Worm (Caenorhabditis elegans) whole organism, L1 larva: ENCODE measurements around the gene R53.8.

Source experiments
- C16A3.4 ChIP-seq: fragments of 150-350 bp; optimal IDR thresholded peaks from 2 replicates; lab custom pipeline; 2014; ENCODE audit warnings: missing biosample characterization, missing genetic modification characterization
- C34B4.2 ChIP-seq: sonication (generic microtip); optimal IDR thresholded peaks from 2 replicates; lab custom pipeline; 2017; ENCODE audit warnings: mild to moderate bottlenecking, missing genetic modification characterization, missing compliant biosample characterization
- F16B12.6 ChIP-seq: fragments of 150-350 bp; optimal IDR thresholded peaks from 2 replicates; lab custom pipeline; 2014; ENCODE audit warnings: missing biosample characterization, missing genetic modification characterization
- Y116A8C.19 ChIP-seq: sonication (generic microtip); optimal IDR thresholded peaks from 2 replicates; lab custom pipeline; 2016; ENCODE audit warnings: missing compliant biosample characterization, missing genetic modification characterization, borderline replicate concordance
- aha-1 ChIP-seq: fragments of 150-350 bp; optimal IDR thresholded peaks from 2 replicates; lab custom pipeline; 2014; ENCODE audit warnings: missing biosample characterization, missing genetic modification characterization
- aly-2 ChIP-seq: fragments of 150-350 bp; optimal IDR thresholded peaks from 2 replicates; lab custom pipeline; 2014; ENCODE audit warnings: missing biosample characterization, missing genetic modification characterization
- blmp-1 ChIP-seq: fragments of 150-350 bp; optimal IDR thresholded peaks from 2 replicates; lab custom pipeline; 2014; ENCODE audit warnings: missing biosample characterization, missing genetic modification characterization
- ceh-8 ChIP-seq: fragments of 200-800 bp; sonication (Bioruptor generic); optimal IDR thresholded peaks from 2 replicates; lab custom pipeline; 2018; ENCODE audit warnings: mild to moderate bottlenecking, missing genetic modification characterization, moderate library complexity, missing compliant biosample characterization
- ceh-82 ChIP-seq, 3 experiments: fragments of 150-350 bp in 1 of 3; sonication (generic microtip) in 2 of 3; optimal IDR thresholded peaks; 2 replicates each; lab custom pipeline; 2014 to 2017; ENCODE audit warnings: missing biosample characterization in 3 of 3, missing genetic modification characterization in 3 of 3
- egl-27 ChIP-seq, 2 experiments: fragments of 150-350 bp in 1 of 2; sonication (generic microtip); optimal IDR thresholded peaks; 3 replicates each; lab custom pipeline; 2017 to 2018; ENCODE audit warnings: missing biosample characterization in 2 of 2, missing genetic modification characterization in 2 of 2, missing genetic modification reagents in 2 of 2
- elt-2 ChIP-seq: sonication (generic microtip); optimal IDR thresholded peaks from 2 replicates; lab custom pipeline; 2016; ENCODE audit warnings: missing genetic modification characterization, mild to moderate bottlenecking, inconsistent platforms, missing compliant biosample characterization, missing genetic modification reagents
- ets-5 ChIP-seq: fragments of 200-800 bp; sonication (Bioruptor generic); IDR thresholded peaks from 2 replicates; pipeline ENCODE4 v1.3.6; 2022; ENCODE audit warnings: missing genetic modification characterization, missing compliant biosample characterization
- fkh-8 ChIP-seq: sonication (generic microtip); optimal IDR thresholded peaks from 2 replicates; lab custom pipeline; 2016; ENCODE audit warnings: mild to moderate bottlenecking, missing genetic modification characterization, missing compliant biosample characterization
- fos-1 ChIP-seq: fragments of 150-350 bp; optimal IDR thresholded peaks from 2 replicates; lab custom pipeline; 2014; ENCODE audit warnings: missing biosample characterization, missing genetic modification characterization
- hlh-17 ChIP-seq: fragments of 200-800 bp; sonication (Bioruptor generic); optimal IDR thresholded peaks from 2 replicates; lab custom pipeline; 2018; ENCODE audit warnings: missing genetic modification characterization, mild to moderate bottlenecking, missing compliant biosample characterization, moderate library complexity, borderline replicate concordance
- hlh-4 ChIP-seq: sonication (generic microtip); optimal IDR thresholded peaks from 2 replicates; lab custom pipeline; 2016; ENCODE audit warnings: mild to moderate bottlenecking, missing genetic modification characterization, missing compliant biosample characterization
- hpl-2 ChIP-seq: fragments of 150-350 bp; optimal IDR thresholded peaks from 2 replicates; lab custom pipeline; 2014; ENCODE audit warnings: missing biosample characterization, missing genetic modification reagents, missing genetic modification characterization
- irx-1 ChIP-seq: sonication (generic microtip); optimal IDR thresholded peaks from 2 replicates; lab custom pipeline; 2016; ENCODE audit warnings: missing genetic modification characterization, missing compliant biosample characterization
- jun-1 ChIP-seq: fragments of 150-350 bp; optimal IDR thresholded peaks from 2 replicates; lab custom pipeline; 2014; ENCODE audit warnings: missing biosample characterization, missing genetic modification reagents, missing genetic modification characterization
- lin-14 ChIP-seq: fragments of 200-800 bp; sonication (Bioruptor generic); optimal IDR thresholded peaks from 2 replicates; lab custom pipeline; 2018; ENCODE audit warnings: mild to moderate bottlenecking, missing genetic modification characterization, moderate library complexity, missing compliant biosample characterization
- lin-15B ChIP-seq: fragments of 150-350 bp; sonication (generic microtip); optimal IDR thresholded peaks from 3 replicates; lab custom pipeline; 2014; ENCODE audit warnings: missing biosample characterization, missing genetic modification characterization
- lin-35 ChIP-seq, 2 experiments: fragments of 150-350 bp; optimal IDR thresholded peaks; 2 replicates each; lab custom pipeline; 2014; ENCODE audit warnings: missing biosample characterization in 2 of 2, missing genetic modification characterization in 2 of 2, missing genetic modification reagents in 2 of 2
- lin-39 ChIP-seq: fragments of 150-350 bp; optimal IDR thresholded peaks from 2 replicates; lab custom pipeline; 2014; ENCODE audit warnings: missing biosample characterization, missing genetic modification reagents, missing genetic modification characterization
- lir-3 ChIP-seq: sonication (generic microtip); optimal IDR thresholded peaks from 2 replicates; lab custom pipeline; 2016; ENCODE audit warnings: mild to moderate bottlenecking, missing genetic modification characterization, moderate library complexity, missing compliant biosample characterization; ENCODE audit not compliant: poor library complexity
- lsy-2 ChIP-seq, 2 experiments: fragments of 150-350 bp; optimal IDR thresholded peaks; 2 replicates each; lab custom pipeline; 2014; ENCODE audit warnings: missing biosample characterization in 2 of 2, missing genetic modification characterization in 2 of 2
- mdl-1 ChIP-seq, 2 experiments: fragments of 150-350 bp; optimal IDR thresholded peaks; 2 replicates each; lab custom pipeline; 2014 to 2017; ENCODE audit warnings: missing biosample characterization in 2 of 2, missing genetic modification characterization in 2 of 2, inconsistent platforms in 1 of 2
- mef-2 ChIP-seq: fragments of 150-350 bp; optimal IDR thresholded peaks from 2 replicates; lab custom pipeline; 2014; ENCODE audit warnings: missing biosample characterization, missing genetic modification characterization
- nhr-11 ChIP-seq: fragments of 150-350 bp; optimal IDR thresholded peaks from 2 replicates; lab custom pipeline; 2014; ENCODE audit warnings: missing biosample characterization, missing genetic modification characterization
- nhr-12 ChIP-seq: sonication (generic microtip); optimal IDR thresholded peaks from 2 replicates; lab custom pipeline; 2017; ENCODE audit warnings: missing biosample characterization, missing genetic modification characterization
- nhr-19 ChIP-seq: fragments of 200-800 bp; sonication (Bioruptor generic); conservative IDR thresholded peaks from 2 replicates; pipeline ENCODE4 v1.3.6; 2022; ENCODE audit warnings: missing genetic modification characterization, missing compliant biosample characterization
- nhr-20 ChIP-seq: sonication (generic microtip); optimal IDR thresholded peaks from 2 replicates; lab custom pipeline; 2016; ENCODE audit warnings: mild to moderate bottlenecking, missing genetic modification characterization, missing compliant biosample characterization
- nhr-237 ChIP-seq: fragments of 150-350 bp; optimal IDR thresholded peaks from 2 replicates; lab custom pipeline; 2014; ENCODE audit warnings: missing biosample characterization, missing genetic modification characterization
- nhr-28 ChIP-seq: fragments of 150-350 bp; optimal IDR thresholded peaks from 2 replicates; lab custom pipeline; 2014; ENCODE audit warnings: missing biosample characterization, missing genetic modification characterization
- nhr-47 ChIP-seq: sonication (generic microtip); optimal IDR thresholded peaks from 2 replicates; lab custom pipeline; 2016; ENCODE audit warnings: mild to moderate bottlenecking, missing genetic modification characterization, moderate library complexity, missing compliant biosample characterization
- nhr-76 ChIP-seq: sonication (generic microtip); optimal IDR thresholded peaks from 2 replicates; lab custom pipeline; 2017; ENCODE audit warnings: missing biosample characterization, missing genetic modification characterization
- nhr-77 ChIP-seq: fragments of 150-350 bp; optimal IDR thresholded peaks from 2 replicates; lab custom pipeline; 2014; ENCODE audit warnings: missing biosample characterization, missing genetic modification characterization
- nhr-85 ChIP-seq: sonication (generic microtip); peaks from one replicate; lab custom pipeline; 2016; ENCODE audit warnings: missing genetic modification characterization, inconsistent platforms, missing compliant biosample characterization
- pag-3 ChIP-seq: sonication (generic microtip); optimal IDR thresholded peaks from 2 replicates; lab custom pipeline; 2017; ENCODE audit warnings: missing genetic modification characterization, mild to moderate bottlenecking, missing compliant biosample characterization, antibody characterized with exemption, borderline replicate concordance; ENCODE audit not compliant: insufficient read depth
- rnt-1 ChIP-seq: sonication (generic microtip); optimal IDR thresholded peaks from 2 replicates; lab custom pipeline; 2016; ENCODE audit warnings: mild to moderate bottlenecking, missing genetic modification characterization, moderate library complexity, missing compliant biosample characterization
- snpc-4 ChIP-seq: fragments of 150-350 bp; optimal IDR thresholded peaks from 2 replicates; lab custom pipeline; 2014; ENCODE audit warnings: missing biosample characterization, missing genetic modification characterization
- snu-23 ChIP-seq: sonication (generic microtip); optimal IDR thresholded peaks from 2 replicates; lab custom pipeline; 2016; ENCODE audit warnings: missing genetic modification characterization, missing compliant biosample characterization
- sox-4 ChIP-seq: sonication (generic microtip); optimal IDR thresholded peaks from 2 replicates; lab custom pipeline; 2016; ENCODE audit warnings: missing genetic modification characterization, missing compliant biosample characterization
- sptf-1 ChIP-seq: fragments of 150-350 bp; optimal IDR thresholded peaks from 2 replicates; lab custom pipeline; 2014; ENCODE audit warnings: missing biosample characterization, missing genetic modification characterization
- tbx-2 ChIP-seq: sonication (generic microtip); optimal IDR thresholded peaks from 2 replicates; lab custom pipeline; 2016; ENCODE audit warnings: missing genetic modification characterization, missing compliant biosample characterization
- unc-62 ChIP-seq: fragments of 150-350 bp; optimal IDR thresholded peaks from 2 replicates; lab custom pipeline; 2014; ENCODE audit warnings: missing biosample characterization, missing genetic modification reagents, missing genetic modification characterization
- unc-86 ChIP-seq: sonication (generic microtip); optimal IDR thresholded peaks from 2 replicates; lab custom pipeline; 2016; ENCODE audit warnings: missing genetic modification characterization, missing compliant biosample characterization
- unc-98 ChIP-seq: fragments of 200-800 bp; sonication (Bioruptor generic); IDR thresholded peaks from 2 replicates; pipeline ENCODE4 v1.3.6; 2022; ENCODE audit warnings: missing genetic modification characterization, missing compliant biosample characterization
- vab-15 ChIP-seq: sonication (generic microtip); optimal IDR thresholded peaks from 2 replicates; lab custom pipeline; 2017; ENCODE audit warnings: missing genotype, mild to moderate bottlenecking, missing genetic modification characterization, missing compliant biosample characterization
- xbp-1 ChIP-seq: sonication (generic microtip); optimal IDR thresholded peaks from 2 replicates; lab custom pipeline; 2016; ENCODE audit warnings: missing genetic modification characterization, missing compliant biosample characterization
- zag-1 ChIP-seq: fragments of 150-350 bp; optimal IDR thresholded peaks from 2 replicates; lab custom pipeline; 2014; ENCODE audit warnings: missing biosample characterization, missing genetic modification characterization
- zip-4 ChIP-seq: fragments of 200-800 bp; sonication (Bioruptor generic); optimal IDR thresholded peaks from 2 replicates; lab custom pipeline; 2018; ENCODE audit warnings: mild to moderate bottlenecking, missing genetic modification characterization, moderate library complexity, missing compliant biosample characterization
- ztf-4 ChIP-seq: fragments of 150-350 bp; optimal IDR thresholded peaks from 2 replicates; lab custom pipeline; 2014; ENCODE audit warnings: missing biosample characterization, missing genetic modification characterization

Gene R53.8

ce11 chrII:10008552-10008951, 32.0 kb downstream of the R53.8 start:
- TF ChIP-seq elt-2 (no peak), nhr-28 (tag; lab: Kevin White, UChicago) (no peak), nhr-76 (no peak), vab-15 (tag; lab: Kevin White, UChicago) (no peak), hpl-2 (GFP tag; lab: Kevin White, UChicago) (no peak), nhr-12 (no peak), nhr-47 (tag; lab: Kevin White, UChicago) (no peak), irx-1 (tag; lab: Kevin White, UChicago) (no peak), ets-5 (GFP tag; lab: Robert Waterston, UW) (no peak), zag-1 (tag; lab: Kevin White, UChicago) (no peak), nhr-237 (no peak), pag-3 (tag; lab: Kevin White, UChicago) (no peak), aha-1 (tag; lab: Kevin White, UChicago) (no peak), ceh-8 (no peak)

- TF ChIP-seq unc-86 (tag; lab: Kevin White, UChicago) (no peak), rnt-1 (tag; lab: Kevin White, UChicago) (no peak), unc-62 (GFP tag; lab: Kevin White, UChicago) (no peak), mef-2 (tag; lab: Kevin White, UChicago) (no peak), nhr-47 (tag; lab: Kevin White, UChicago) (no peak), aly-2 (tag; lab: Kevin White, UChicago) (no peak), Y116A8C.19 (tag; lab: Kevin White, UChicago) (no peak), C34B4.2 (tag; lab: Kevin White, UChicago) (no peak), hlh-17 (GFP tag; lab: Kevin White, UChicago) (no peak), fkh-8 (tag; lab: Kevin White, UChicago) (no peak), nhr-76 (no peak), C16A3.4 (tag; lab: Kevin White, UChicago) (peak; percentile 6), zag-1 (tag; lab: Kevin White, UChicago) (no peak), ztf-4 (tag; lab: Kevin White, UChicago) (no peak), ceh-82 (tag; optimal IDR thresholded peaks at IDR 0.05; lab: Kevin White, UChicago) (no peak), nhr-85 (tag; lab: Kevin White, UChicago) (peak; percentile 76), nhr-20 (tag; lab: Kevin White, UChicago) (peak; percentile 10), nhr-11 (tag; lab: Kevin White, UChicago) (no peak), zip-4 (GFP tag; lab: Kevin White, UChicago) (no peak), elt-2 (no peak), lsy-2 (tag; optimal IDR thresholded peaks at IDR 0.05; lab: Kevin White, UChicago) (no peak), lir-3 (tag; lab: Kevin White, UChicago) (no peak), unc-98 (GFP tag; lab: Robert Waterston, UW) (no peak), ceh-8 (no peak), fos-1 (tag; lab: Kevin White, UChicago) (no peak), lin-15B (tag; lab: Kevin White, UChicago) (no peak), snu-23 (GFP tag; lab: Kevin White, UChicago) (peak; percentile 23), lin-35 (GFP tag; optimal IDR thresholded peaks at IDR 0.05; lab: Kevin White, UChicago) (no peak), pag-3 (tag; lab: Kevin White, UChicago) (no peak), egl-27 (tag; optimal IDR thresholded peaks at IDR 0.05; lab: Kevin White, UChicago) (no peak), snpc-4 (no peak), F16B12.6 (tag; lab: Kevin White, UChicago) (no peak), mdl-1 (tag; optimal IDR thresholded peaks at IDR 0.05; lab: Kevin White, UChicago) (no peak), hlh-4 (tag; lab: Kevin White, UChicago) (no peak), nhr-77 (tag; lab: Kevin White, UChicago) (no peak), tbx-2 (tag; lab: Kevin White, UChicago) (no peak), lin-39 (tag; lab: Kevin White, UChicago) (no peak), nhr-19 (GFP tag; lab: Robert Waterston, UW) (no peak), sox-4 (tag; lab: Kevin White, UChicago) (no peak), lin-14 (peak; percentile 77), blmp-1 (peak; percentile 84), jun-1 (tag; lab: Kevin White, UChicago) (no peak), xbp-1 (no peak), sptf-1 (tag; lab: Kevin White, UChicago) (no peak)
These were observed 34.4 kb downstream of the R53.8 start for ce11 chrII:10010914-10011313.
